Fruit fly (Drosophila melanogaster) whole organism, prepupa: ENCODE measurements around the gene HDAC1.
A peak's percentile ranks its signal among the peaks of the same experiment; 100 is the strongest.

ENCODE experiments used
- CG10631 ChIP-seq: fragments of 200-800 bp; sonication (Bioruptor generic); optimal IDR thresholded peaks from 2 replicates; lab custom pipeline; 2016; ENCODE audit warnings: missing biosample characterization, missing genetic modification characterization
- CG11294 ChIP-seq: fragments of 200-800 bp; sonication (Bioruptor generic); IDR thresholded peaks from 2 replicates; pipeline ENCODE4 v1.3.6; 2022; ENCODE audit warnings: missing biosample characterization, missing genetic modification characterization
- CG11762 ChIP-seq: fragments of 200-800 bp; sonication (Bioruptor generic); optimal IDR thresholded peaks from 3 replicates; lab custom pipeline; 2016; ENCODE audit warnings: missing biosample characterization, missing genetic modification characterization; ENCODE audit not compliant: insufficient read depth
- CG11902 ChIP-seq: fragments of 200-800 bp; sonication (Bioruptor generic); optimal IDR thresholded peaks from 3 replicates; lab custom pipeline; 2016; ENCODE audit warnings: missing biosample characterization, missing genetic modification characterization
- CG1621 ChIP-seq: fragments of 200-800 bp; sonication (Bioruptor generic); optimal IDR thresholded peaks from 3 replicates; lab custom pipeline; 2018; ENCODE audit warnings: missing biosample characterization, mild to moderate bottlenecking, missing genetic modification characterization
- CG31627 ChIP-seq: fragments of 200-800 bp; sonication (Bioruptor generic); optimal IDR thresholded peaks from 3 replicates; lab custom pipeline; 2016; ENCODE audit warnings: missing biosample characterization, missing genetic modification characterization
- CG32006 ChIP-seq: fragments of 200-800 bp; sonication (Bioruptor generic); optimal IDR thresholded peaks from 3 replicates; lab custom pipeline; 2017; ENCODE audit warnings: missing biosample characterization, mild to moderate bottlenecking, missing genetic modification characterization
- CG34406 ChIP-seq: fragments of 200-800 bp; sonication (Bioruptor generic); optimal IDR thresholded peaks from 3 replicates; lab custom pipeline; 2016; ENCODE audit warnings: missing biosample characterization, missing genetic modification characterization
- CG3919 ChIP-seq: fragments of 200-800 bp; sonication (Bioruptor generic); optimal IDR thresholded peaks from 3 replicates; lab custom pipeline; 2016; ENCODE audit warnings: missing biosample characterization, missing genetic modification characterization
- CG4318 ChIP-seq: fragments of 200-800 bp; sonication (Bioruptor generic); optimal IDR thresholded peaks from 3 replicates; lab custom pipeline; 2017; ENCODE audit warnings: missing biosample characterization, mild to moderate bottlenecking, missing genetic modification characterization
- CG6163 ChIP-seq: fragments of 200-800 bp; sonication (Bioruptor generic); IDR thresholded peaks from 3 replicates; pipeline ENCODE4 v1.3.6; 2022; ENCODE audit warnings: missing biosample characterization, missing genetic modification characterization
- CG6792 ChIP-seq: fragments of 200-800 bp; sonication (Bioruptor generic); optimal IDR thresholded peaks from 3 replicates; lab custom pipeline; 2016; ENCODE audit warnings: missing biosample characterization, missing genetic modification characterization
- CG6854 ChIP-seq: fragments of 200-800 bp; sonication (Bioruptor generic); optimal IDR thresholded peaks from 2 replicates; lab custom pipeline; 2017; ENCODE audit warnings: missing biosample characterization, mild to moderate bottlenecking, missing genetic modification characterization
- CG7368 ChIP-seq: fragments of 200-800 bp; sonication (Bioruptor generic); optimal IDR thresholded peaks from 3 replicates; lab custom pipeline; 2016; ENCODE audit warnings: missing biosample characterization, missing genetic modification characterization
- CG9139 ChIP-seq: fragments of 200-800 bp; sonication (Bioruptor generic); optimal IDR thresholded peaks from 3 replicates; lab custom pipeline; 2017; ENCODE audit warnings: missing biosample characterization, mild to moderate bottlenecking, missing genetic modification characterization
- Eip75B ChIP-seq: fragments of 200-800 bp; sonication (Bioruptor generic); optimal IDR thresholded peaks from 3 replicates; lab custom pipeline; 2016; ENCODE audit warnings: missing biosample characterization, missing genetic modification characterization
- Eip78C ChIP-seq: fragments of 200-800 bp; sonication (Bioruptor generic); peaks from one replicate; lab custom pipeline; 2016; ENCODE audit warnings: missing biosample characterization, missing genetic modification characterization
- Eip93F ChIP-seq: fragments of 200-800 bp; sonication (Bioruptor generic); optimal IDR thresholded peaks from 2 replicates; lab custom pipeline; 2016; ENCODE audit warnings: missing biosample characterization, mild to moderate bottlenecking, missing genetic modification characterization
- Ets21C ChIP-seq: fragments of 200-800 bp; sonication (Bioruptor generic); optimal IDR thresholded peaks from 3 replicates; lab custom pipeline; 2016; ENCODE audit warnings: missing biosample characterization, missing genetic modification characterization
- Ets96B ChIP-seq: fragments of 200-800 bp; optimal IDR thresholded peaks from 2 replicates; lab custom pipeline; 2019; ENCODE audit warnings: missing biosample characterization, mild to moderate bottlenecking, missing genetic modification characterization, moderate library complexity
- Gug ChIP-seq: fragments of 200-800 bp; sonication (Bioruptor generic); IDR thresholded peaks from 2 replicates; pipeline ENCODE4 v1.3.6; 2022; ENCODE audit warnings: missing biosample characterization, missing genetic modification characterization
- Hr39 ChIP-seq: fragments of 200-800 bp; sonication (Bioruptor generic); optimal IDR thresholded peaks from 2 replicates; lab custom pipeline; 2016; ENCODE audit warnings: missing biosample characterization, missing genetic modification characterization
- Hr4 ChIP-seq: fragments of 200-800 bp; sonication (Bioruptor generic); optimal IDR thresholded peaks from 3 replicates; lab custom pipeline; 2016; ENCODE audit warnings: missing biosample characterization, missing genetic modification characterization
- Lpt ChIP-seq: fragments of 200-800 bp; sonication (Bioruptor generic); optimal IDR thresholded peaks from 3 replicates; lab custom pipeline; 2016; ENCODE audit warnings: missing biosample characterization, missing genetic modification characterization
- Met ChIP-seq: fragments of 200-800 bp; sonication (Bioruptor generic); optimal IDR thresholded peaks from 3 replicates; lab custom pipeline; 2016; ENCODE audit warnings: missing biosample characterization, missing genetic modification characterization
- OdsH ChIP-seq: fragments of 200-800 bp; sonication (Bioruptor generic); optimal IDR thresholded peaks from 3 replicates; lab custom pipeline; 2016; ENCODE audit warnings: missing biosample characterization, missing genetic modification characterization
- Smox ChIP-seq: fragments of 200-800 bp; sonication (Bioruptor generic); optimal IDR thresholded peaks from 3 replicates; lab custom pipeline; 2016; ENCODE audit warnings: missing biosample characterization, missing genetic modification characterization
- Sox102F ChIP-seq: fragments of 200-800 bp; sonication (Bioruptor generic); optimal IDR thresholded peaks from 2 replicates; lab custom pipeline; 2016; ENCODE audit warnings: missing biosample characterization, mild to moderate bottlenecking, missing genetic modification characterization
- Sox15 ChIP-seq: fragments of 200-800 bp; sonication (Bioruptor generic); optimal IDR thresholded peaks from 3 replicates; lab custom pipeline; 2016; ENCODE audit warnings: missing biosample characterization, missing genetic modification characterization
- cyc ChIP-seq: fragments of 200-800 bp; sonication (Bioruptor generic); optimal IDR thresholded peaks from 3 replicates; lab custom pipeline; 2016; ENCODE audit warnings: missing biosample characterization, missing genetic modification characterization
- dsx ChIP-seq: fragments of 200-800 bp; optimal IDR thresholded peaks from 3 replicates; lab custom pipeline; 2019; ENCODE audit warnings: missing biosample characterization, mild to moderate bottlenecking, missing genetic modification characterization, moderate library complexity; ENCODE audit not compliant: poor library complexity, severe bottlenecking
- eg ChIP-seq: fragments of 200-800 bp; sonication (Bioruptor generic); IDR thresholded peaks from 3 replicates; pipeline ENCODE4 v1.3.6; 2022; ENCODE audit warnings: missing biosample characterization, missing genetic modification characterization
- fd59A ChIP-seq: fragments of 200-800 bp; sonication (Bioruptor generic); optimal IDR thresholded peaks from 2 replicates; lab custom pipeline; 2017; ENCODE audit warnings: missing biosample characterization, mild to moderate bottlenecking, missing genetic modification characterization, missing genetic modification reagents
- fd85E ChIP-seq: fragments of 200-800 bp; sonication (Bioruptor generic); optimal IDR thresholded peaks from 3 replicates; lab custom pipeline; 2016; ENCODE audit warnings: missing biosample characterization, missing genetic modification characterization
- lz ChIP-seq: fragments of 200-800 bp; sonication (Bioruptor generic); optimal IDR thresholded peaks from 3 replicates; lab custom pipeline; 2016; ENCODE audit warnings: missing biosample characterization, missing genetic modification characterization
- net ChIP-seq: fragments of 200-800 bp; sonication (Bioruptor generic); optimal IDR thresholded peaks from 3 replicates; lab custom pipeline; 2016; ENCODE audit warnings: missing biosample characterization, missing genetic modification characterization
- pdm3 ChIP-seq: fragments of 200-800 bp; sonication (Bioruptor generic); optimal IDR thresholded peaks from 3 replicates; lab custom pipeline; 2016; ENCODE audit warnings: missing biosample characterization, missing genetic modification characterization
- salr ChIP-seq, 2 experiments: fragments of 200-800 bp; sonication (Bioruptor generic); optimal IDR thresholded peaks; 3 replicates each; lab custom pipeline; 2016 to 2018; ENCODE audit warnings: missing biosample characterization in 2 of 2, missing genetic modification characterization in 2 of 2, mild to moderate bottlenecking in 1 of 2
- spab ChIP-seq: fragments of 200-800 bp; sonication (Bioruptor generic); optimal IDR thresholded peaks from 2 replicates; lab custom pipeline; 2017; ENCODE audit warnings: missing biosample characterization, mild to moderate bottlenecking, missing genetic modification characterization, missing genetic modification reagents
- ss ChIP-seq, 2 experiments: fragments of 200-800 bp; sonication (Bioruptor generic); optimal IDR thresholded peaks; 2 replicates in 1 of 2; 3 replicates in 1 of 2; lab custom pipeline; 2017 to 2018; ENCODE audit warnings: mild to moderate bottlenecking in 2 of 2, missing biosample characterization in 2 of 2, missing genetic modification characterization in 2 of 2, moderate library complexity in 1 of 2
- svp ChIP-seq: fragments of 200-800 bp; sonication (Bioruptor generic); peaks from one replicate; lab custom pipeline; 2016; ENCODE audit warnings: missing biosample characterization, missing genetic modification characterization
- topi ChIP-seq: fragments of 200-800 bp; sonication (Bioruptor generic); optimal IDR thresholded peaks from 3 replicates; lab custom pipeline; 2016; ENCODE audit warnings: missing biosample characterization, missing genetic modification characterization
- vri ChIP-seq: fragments of 200-800 bp; sonication (Bioruptor generic); optimal IDR thresholded peaks from 3 replicates; lab custom pipeline; 2016; ENCODE audit warnings: missing biosample characterization, mild to moderate bottlenecking, missing genetic modification characterization

HDAC1 gene

dm6 chr3L:4624371-4625154 is 2.0 kb upstream of the HDAC1 start (continued):
- TF ChIP-seq CG7368 = peak; percentile 79
- peak; percentile 71 for TF ChIP-seq Ets96B (tag; lab: Kevin White, UChicago)
- no peak for TF ChIP-seq vri (GFP tag; lab: Kevin White, UChicago)
- peak; percentile 92 for TF ChIP-seq CG11294 (GFP tag; lab: Robert Waterston, UW)
- peak; percentile 88 for TF ChIP-seq net (GFP tag; lab: Kevin White, UChicago)
- peak; percentile 97 for TF ChIP-seq Eip78C (GFP tag; lab: Kevin White, UChicago)
- peak; percentile 79 for TF ChIP-seq CG31627 (GFP tag; lab: Kevin White, UChicago)
- peak; percentile 75 for TF ChIP-seq Met (GFP tag; lab: Kevin White, UChicago)
- no peak for TF ChIP-seq CG6854 (GFP tag; lab: Kevin White, UChicago)
- TF ChIP-seq eg (GFP tag; lab: Robert Waterston, UW) = peak; percentile 93
- TF ChIP-seq fd85E (GFP tag; lab: Kevin White, UChicago) = peak; percentile 6
- peak; percentile 84; the same call in 2 of the 3 replicates for TF ChIP-seq CG6163
- peak; percentile 91 for TF ChIP-seq svp
- TF ChIP-seq Smox (GFP tag; lab: Kevin White, UChicago) = peak; percentile 69
- TF ChIP-seq CG11902 (GFP tag; lab: Kevin White, UChicago) = peak; percentile 61
- TF ChIP-seq CG11762 (GFP tag; lab: Kevin White, UChicago) = peak; percentile 85
- peak; percentile 79 for TF ChIP-seq CG10631 (GFP tag; lab: Kevin White, UChicago)
- TF ChIP-seq Sox102F (GFP tag; lab: Kevin White, UChicago) = peak; percentile 56
- TF ChIP-seq lz = peak; percentile 69
- TF ChIP-seq Ets21C (GFP tag; lab: Kevin White, UChicago) = peak; percentile 58
- TF ChIP-seq Hr4 (GFP tag; lab: Kevin White, UChicago) = peak; percentile 97
- TF ChIP-seq OdsH (GFP tag; lab: Kevin White, UChicago) = peak; percentile 91
- peak; percentile 92 for TF ChIP-seq Gug
- peak; percentile 90 for TF ChIP-seq CG3919 (GFP tag; lab: Kevin White, UChicago)
- TF ChIP-seq cyc (GFP tag; lab: Kevin White, UChicago) = peak; percentile 71
- TF ChIP-seq Lpt (GFP tag; lab: Kevin White, UChicago) = peak; percentile 90

dm6 chr3L:4625387-4626386 is 847 bp upstream of the HDAC1 start, which contains the start of gene Src64B:
Gene Src64B, minus strand, starts transcription at chr3L:4626196.
- TF ChIP-seq ss (GFP tag; optimal IDR thresholded peaks at IDR 0.05; lab: Kevin White, UChicago) = peak; percentile 71 to 72
- TF ChIP-seq CG1621 (tag; lab: Kevin White, UChicago) = peak; percentile 21
- no peak for TF ChIP-seq CG7368
- no peak for TF ChIP-seq spab (GFP tag; lab: Kevin White, UChicago)
- peak; percentile 46; the same call in 1 of the 3 replicates for TF ChIP-seq CG6163
- TF ChIP-seq Ets96B (tag; lab: Kevin White, UChicago) = peak; percentile 17
- TF ChIP-seq fd85E (GFP tag; lab: Kevin White, UChicago) = no peak
- TF ChIP-seq Ets21C (GFP tag; lab: Kevin White, UChicago) = no peak
- no peak for TF ChIP-seq CG11294 (GFP tag; lab: Robert Waterston, UW)
- TF ChIP-seq OdsH (GFP tag; lab: Kevin White, UChicago) = no peak
- TF ChIP-seq CG34406 (GFP tag; lab: Kevin White, UChicago) = peak; percentile 51
- peak; percentile 32 for TF ChIP-seq CG9139
- peak; percentile 51 for TF ChIP-seq Eip75B (GFP tag; lab: Kevin White, UChicago)
- TF ChIP-seq CG4318 (GFP tag; lab: Kevin White, UChicago) = no peak
- no peak for TF ChIP-seq salr (GFP tag; optimal IDR thresholded peaks at IDR 0.05; lab: Kevin White, UChicago)
- TF ChIP-seq vri (GFP tag; lab: Kevin White, UChicago) = peak; percentile 21
- TF ChIP-seq CG10631 (GFP tag; lab: Kevin White, UChicago) = no peak
- peak; percentile 57 for TF ChIP-seq CG6854 (GFP tag; lab: Kevin White, UChicago)
- TF ChIP-seq Sox15 (GFP tag; lab: Kevin White, UChicago) = no peak
- TF ChIP-seq CG6792 (GFP tag; lab: Kevin White, UChicago) = no peak
- peak; percentile 50 for TF ChIP-seq dsx (GFP tag; lab: Kevin White, UChicago)
- TF ChIP-seq svp = peak; percentile 27
- TF ChIP-seq Lpt (GFP tag; lab: Kevin White, UChicago) = peak; percentile 61
- TF ChIP-seq Hr39 = no peak
- peak; percentile 11 for TF ChIP-seq pdm3 (GFP tag; lab: Kevin White, UChicago)
- TF ChIP-seq CG31627 (GFP tag; lab: Kevin White, UChicago) = no peak
- TF ChIP-seq CG32006 (GFP tag; lab: Kevin White, UChicago) = peak; percentile 31
- no peak for TF ChIP-seq Gug
- TF ChIP-seq net (GFP tag; lab: Kevin White, UChicago) = no peak
- TF ChIP-seq fd59A = peak; percentile 21
- TF ChIP-seq eg (GFP tag; lab: Robert Waterston, UW) = peak; percentile 65; the same call in 2 of the 3 replicates
- TF ChIP-seq CG11902 (GFP tag; lab: Kevin White, UChicago) = no peak
- no peak for TF ChIP-seq Eip93F (GFP tag; lab: Kevin White, UChicago)
- TF ChIP-seq topi (GFP tag; lab: Kevin White, UChicago) = peak; percentile 41
